Worm (Caenorhabditis elegans): ENCODE measurements around the gene lipl-8.

The lipl-8 gene

DNA sequence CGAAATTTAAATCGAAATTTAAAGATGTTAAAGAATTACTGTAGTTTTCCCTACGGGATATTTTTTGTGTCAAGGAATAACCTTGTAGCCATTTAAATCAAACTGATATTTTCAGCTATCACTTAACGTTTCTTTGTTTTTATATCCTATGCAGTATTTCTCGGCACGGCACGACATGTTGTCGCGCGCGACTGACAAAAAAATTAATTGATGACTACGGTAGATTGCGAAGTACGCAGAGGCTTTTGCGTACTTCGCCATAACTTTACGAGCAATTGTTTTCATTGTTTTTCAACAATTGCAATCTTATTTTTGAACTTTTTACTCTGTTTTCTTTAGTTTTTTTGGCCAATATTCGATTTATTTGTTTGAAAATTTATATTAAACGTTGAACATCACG is 50.5 kb downstream of the lipl-8 start:
- TF ChIP-seq F39B2.1 (GFP tag; IDR thresholded peaks at IDR 0.05): no peak
- TF ChIP-seq C17E4.6 (GFP tag; IDR thresholded peaks at IDR 0.05): no peak
- TF ChIP-seq madf-6 (GFP tag; IDR thresholded peaks at IDR 0.05): peak; percentile 48; the same call in 1 of the 2 replicates
- TF ChIP-seq F33H1.4 (GFP tag; IDR thresholded peaks at IDR 0.05): peak; percentile 40; the same call in 1 of the 2 replicates
- TF ChIP-seq ceh-79 (tag; optimal IDR thresholded peaks at IDR 0.05): no peak
- peak; percentile 91 for TF ChIP-seq lsl-1 (GFP tag; optimal IDR thresholded peaks at IDR 0.05)
- no peak for TF ChIP-seq attf-5 (GFP tag; optimal IDR thresholded peaks at IDR 0.05)
- TF ChIP-seq efl-1 (GFP tag; optimal IDR thresholded peaks at IDR 0.05): peak; percentile 9
- TF ChIP-seq snpc-1.1 (tag; optimal IDR thresholded peaks at IDR 0.05; ENCODE audit: insufficient read depth): peak; percentile 19
- TF ChIP-seq ceh-40 (GFP tag; IDR thresholded peaks at IDR 0.05): no peak
- no peak for TF ChIP-seq mcd-1 (GFP tag; IDR thresholded peaks at IDR 0.05)
- TF ChIP-seq tbx-9 (tag; optimal IDR thresholded peaks at IDR 0.05; ENCODE audit: borderline replicate concordance): no peak

DNA sequence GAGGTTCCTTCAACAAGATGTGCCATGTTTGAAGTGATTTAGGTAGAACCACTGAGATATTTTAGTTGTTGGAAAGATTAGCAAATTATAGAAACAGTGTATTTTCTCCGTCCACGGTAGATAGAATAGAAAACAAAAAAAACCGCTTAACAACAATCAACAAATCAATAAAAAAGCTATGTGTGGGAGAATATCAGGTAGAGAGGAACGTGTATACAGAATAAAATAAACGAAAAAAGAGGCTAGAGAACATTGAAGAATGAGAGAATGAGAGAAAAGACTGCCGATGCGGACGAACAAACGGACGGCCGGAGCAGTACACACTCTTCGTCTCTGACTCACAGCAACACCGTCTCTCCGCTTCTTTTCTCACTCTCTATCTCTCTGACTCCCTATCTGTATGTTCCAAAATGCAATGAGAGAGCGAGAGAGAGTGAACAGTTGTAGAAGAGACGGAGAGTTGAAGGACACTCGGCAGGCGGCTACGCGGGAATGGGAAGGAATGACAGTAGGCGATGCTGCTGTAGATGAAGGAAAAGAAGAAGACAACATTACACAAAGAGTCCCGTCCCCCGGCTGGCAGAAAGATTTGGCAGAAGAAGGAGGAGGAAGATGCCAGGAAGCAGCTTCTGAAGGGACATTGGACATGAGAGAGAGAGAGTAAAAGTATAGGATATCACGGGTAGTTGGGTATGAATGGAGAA is 51.8 kb downstream of the lipl-8 start, which contains the start of gene unc-112:
Gene unc-112, minus strand, starts transcription at position 51 of the 704 bp plus-strand sequence.
- TF ChIP-seq sea-2 (GFP tag; IDR thresholded peaks at IDR 0.05) (no peak), egrh-3 (GFP tag; IDR thresholded peaks at IDR 0.05) (peak; percentile 51; the same call in 1 of the 2 replicates), somi-1 (GFP tag; optimal IDR thresholded peaks at IDR 0.05) (peak; percentile 25), F52B5.7 (tag; optimal IDR thresholded peaks at IDR 0.05) (no peak), ceh-79 (tag; optimal IDR thresholded peaks at IDR 0.05) (no peak), snpc-4 (GFP tag; optimal IDR thresholded peaks at IDR 0.05) (peak; percentile 46), snpc-4 (tag; optimal IDR thresholded peaks at IDR 0.05) (peak; percentile 31 to 76 (median 56)), Y56A3A.18 (GFP tag; IDR thresholded peaks at IDR 0.05) (no peak), ztf-25 (GFP tag; IDR thresholded peaks at IDR 0.05) (no peak), K12H6.12 (tag; optimal IDR thresholded peaks at IDR 0.05) (peak; percentile 84), lsy-27 (tag; optimal IDR thresholded peaks at IDR 0.05; ENCODE audit: borderline replicate concordance, insufficient read depth) (no peak), ceh-100 (GFP tag; IDR thresholded peaks at IDR 0.05) (no peak), ekl-4 (GFP tag; IDR thresholded peaks at IDR 0.05) (no peak), nhr-90 (tag; optimal IDR thresholded peaks at IDR 0.05) (no peak), Y53G8AR.9 (GFP tag; conservative IDR thresholded peaks at IDR 0.05) (no peak), lin-35 (GFP tag; optimal IDR thresholded peaks at IDR 0.05) (peak in 1 of 3 experiments; percentile 33), attf-6 (GFP tag; IDR thresholded peaks at IDR 0.05) (no peak), ztf-28 (GFP tag; IDR thresholded peaks at IDR 0.05) (no peak), B0035.1 (tag; optimal IDR thresholded peaks at IDR 0.05) (no peak), F33H1.4 (GFP tag; IDR thresholded peaks at IDR 0.05) (no peak), die-1 (tag; optimal IDR thresholded peaks at IDR 0.05) (no peak), madf-6 (GFP tag; IDR thresholded peaks at IDR 0.05) (no peak), Y53F4B.3 (GFP tag; IDR thresholded peaks at IDR 0.05) (no peak), cebp-1 (GFP tag; IDR thresholded peaks at IDR 0.05) (no peak), cebp-1 (tag; optimal IDR thresholded peaks at IDR 0.05) (peak; percentile 73), C06A6.2 (GFP tag; conservative IDR thresholded peaks at IDR 0.05) (no peak), F37B4.10 (GFP tag; IDR thresholded peaks at IDR 0.05) (no peak), cebp-2 (GFP tag; IDR thresholded peaks at IDR 0.05) (no peak), hsf-1 (GFP tag; IDR thresholded peaks at IDR 0.05) (0 out of 2 replicates have a peak, but pooled peaks have one; percentile 18), him-1 (tag; optimal IDR thresholded peaks at IDR 0.05) (no peak), snpc-3.4 (tag; optimal IDR thresholded peaks at IDR 0.05) (no peak), Y79H2A.3 (GFP tag; conservative IDR thresholded peaks at IDR 0.05) (no peak), madf-10 (tag; optimal IDR thresholded peaks at IDR 0.05) (no peak), lin-54 (GFP tag; optimal IDR thresholded peaks at IDR 0.05) (peak; percentile 31), ztf-22 (GFP tag; optimal IDR thresholded peaks at IDR 0.05) (no peak), bed-2 (GFP tag; IDR thresholded peaks at IDR 0.05) (no peak), let-607 (tag; optimal IDR thresholded peaks at IDR 0.05) (peak; percentile 25 to 29)
